Worm (Caenorhabditis elegans) whole organism, L4/young adult: Measurements from ENCODE around the gene sru-11.

Source experiments
- W03F9.2 ChIP-seq: fragments of 150-350 bp; optimal IDR thresholded peaks from 2 replicates; lab custom pipeline; 2014; ENCODE audit warnings: missing biosample characterization, missing genetic modification characterization
- dao-5 ChIP-seq: sonication (generic microtip); optimal IDR thresholded peaks from 2 replicates; lab custom pipeline; 2016; ENCODE audit warnings: missing genotype, missing genetic modification characterization, moderate library complexity, missing compliant biosample characterization
- him-1 ChIP-seq: sonication (generic microtip); optimal IDR thresholded peaks from 2 replicates; lab custom pipeline; 2016; ENCODE audit warnings: missing genotype, missing genetic modification reagents, missing genetic modification characterization, missing compliant biosample characterization

ce11 chrIV:13633165-13633564 is 48.4 kb downstream of the sru-11 start, which contains the start of gene fbxa-98:
- TF ChIP-seq W03F9.2 (no peak), dao-5 (tag; lab: Kevin White, UChicago) (no peak), him-1 (tag; lab: Kevin White, UChicago) (no peak)
